Worm (Caenorhabditis elegans): Measurements from ENCODE around the gene dhrs-4.

DNA sequence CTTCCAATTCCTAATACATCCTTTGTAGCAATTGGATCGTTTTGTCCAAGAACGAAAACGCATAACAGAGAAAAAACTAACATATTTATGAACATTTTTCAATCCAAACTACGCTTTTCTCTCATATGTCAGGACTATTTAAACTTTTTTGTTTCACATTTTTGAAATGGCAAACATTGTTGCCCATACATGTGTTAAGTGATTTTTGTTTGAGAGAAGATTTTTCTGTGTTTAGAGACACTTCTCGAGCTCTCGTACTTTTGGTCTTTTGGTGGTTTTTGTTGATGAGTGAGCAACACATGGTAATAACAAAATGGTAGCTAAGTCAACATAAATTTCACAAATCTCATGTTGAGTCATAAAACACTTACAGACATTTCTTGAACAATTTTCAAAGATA, 17.3 kb upstream of the dhrs-4 start, which contains the start of gene ttr-28:
- TF ChIP-seq Y22D7AL.16 (tag; optimal IDR thresholded peaks at IDR 0.05), result no peak
- TF ChIP-seq rnt-1 (tag; optimal IDR thresholded peaks at IDR 0.05), result no peak
- TF ChIP-seq ama-1 (optimal IDR thresholded peaks at IDR 0.05), result no peak
- no peak for TF ChIP-seq K09A11.1 (tag; optimal IDR thresholded peaks at IDR 0.05; ENCODE audit: insufficient read depth)
- no peak for TF ChIP-seq odd-2 (tag; optimal IDR thresholded peaks at IDR 0.05)
- TF ChIP-seq C08G9.2 (tag; optimal IDR thresholded peaks at IDR 0.05), result no peak

Measured in whole organism, late embryonic.